Fruit fly (Drosophila melanogaster) whole organism, prepupa: ENCODE data around the gene RpL6.

Experiments used
- Blimp-1 ChIP-seq: fragments of 200-800 bp; sonication (Bioruptor generic); optimal IDR thresholded peaks from 3 replicates; lab custom pipeline; 2017; ENCODE audit warnings: missing biosample characterization, missing genetic modification characterization, mild to moderate bottlenecking, moderate library complexity, missing genetic modification reagents
- CG11294 ChIP-seq: fragments of 200-800 bp; sonication (Bioruptor generic); IDR thresholded peaks from 2 replicates; pipeline ENCODE4 v1.3.6; 2022; ENCODE audit warnings: missing biosample characterization, missing genetic modification characterization
- CG11762 ChIP-seq: fragments of 200-800 bp; sonication (Bioruptor generic); optimal IDR thresholded peaks from 3 replicates; lab custom pipeline; 2016; ENCODE audit warnings: missing biosample characterization, missing genetic modification characterization; ENCODE audit not compliant: insufficient read depth
- CG15336 ChIP-seq: fragments of 200-800 bp; sonication (Bioruptor generic); IDR thresholded peaks from 2 replicates; pipeline ENCODE4 v1.3.6; 2022; ENCODE audit warnings: missing biosample characterization, missing genetic modification characterization
- CG31627 ChIP-seq: fragments of 200-800 bp; sonication (Bioruptor generic); optimal IDR thresholded peaks from 3 replicates; lab custom pipeline; 2016; ENCODE audit warnings: missing biosample characterization, missing genetic modification characterization
- CG34406 ChIP-seq: fragments of 200-800 bp; sonication (Bioruptor generic); optimal IDR thresholded peaks from 3 replicates; lab custom pipeline; 2016; ENCODE audit warnings: missing biosample characterization, missing genetic modification characterization
- CG3919 ChIP-seq: fragments of 200-800 bp; sonication (Bioruptor generic); optimal IDR thresholded peaks from 3 replicates; lab custom pipeline; 2016; ENCODE audit warnings: missing biosample characterization, missing genetic modification characterization
- CG4318 ChIP-seq: fragments of 200-800 bp; sonication (Bioruptor generic); optimal IDR thresholded peaks from 3 replicates; lab custom pipeline; 2017; ENCODE audit warnings: missing biosample characterization, mild to moderate bottlenecking, missing genetic modification characterization
- CG6276 ChIP-seq: fragments of 200-800 bp; sonication (Bioruptor generic); optimal IDR thresholded peaks from 2 replicates; lab custom pipeline; 2017; ENCODE audit warnings: missing biosample characterization, mild to moderate bottlenecking, missing genetic modification characterization
- CG6792 ChIP-seq: fragments of 200-800 bp; sonication (Bioruptor generic); optimal IDR thresholded peaks from 3 replicates; lab custom pipeline; 2016; ENCODE audit warnings: missing biosample characterization, missing genetic modification characterization
- CG6808 ChIP-seq: fragments of 200-800 bp; sonication (Bioruptor generic); optimal IDR thresholded peaks from 3 replicates; lab custom pipeline; 2017; ENCODE audit warnings: missing biosample characterization, missing genetic modification characterization, mild to moderate bottlenecking, moderate library complexity, missing genetic modification reagents
- CG7368 ChIP-seq: fragments of 200-800 bp; sonication (Bioruptor generic); optimal IDR thresholded peaks from 3 replicates; lab custom pipeline; 2016; ENCODE audit warnings: missing biosample characterization, missing genetic modification characterization
- CG8119 ChIP-seq: fragments of 200-800 bp; sonication (Bioruptor generic); IDR thresholded peaks from 3 replicates; pipeline ENCODE4 v1.3.6; 2022; ENCODE audit warnings: missing biosample characterization, missing genetic modification characterization
- CG8319 ChIP-seq: fragments of 200-800 bp; sonication (Bioruptor generic); optimal IDR thresholded peaks from 3 replicates; lab custom pipeline; 2016; ENCODE audit warnings: missing biosample characterization, missing genetic modification characterization
- CG8632 ChIP-seq: fragments of 200-800 bp; sonication (Bioruptor generic); optimal IDR thresholded peaks from 3 replicates; lab custom pipeline; 2016; ENCODE audit warnings: missing biosample characterization, missing genetic modification characterization
- Ets96B ChIP-seq: fragments of 200-800 bp; optimal IDR thresholded peaks from 2 replicates; lab custom pipeline; 2019; ENCODE audit warnings: missing biosample characterization, mild to moderate bottlenecking, missing genetic modification characterization, moderate library complexity
- Gug ChIP-seq: fragments of 200-800 bp; sonication (Bioruptor generic); IDR thresholded peaks from 2 replicates; pipeline ENCODE4 v1.3.6; 2022; ENCODE audit warnings: missing biosample characterization, missing genetic modification characterization
- Hr38 ChIP-seq: sonication (Bioruptor generic); optimal IDR thresholded peaks from 2 replicates; lab custom pipeline; 2016; ENCODE audit warnings: missing biosample characterization, missing genetic modification characterization
- Hr39 ChIP-seq: fragments of 200-800 bp; sonication (Bioruptor generic); optimal IDR thresholded peaks from 2 replicates; lab custom pipeline; 2016; ENCODE audit warnings: missing biosample characterization, missing genetic modification characterization
- Lpt ChIP-seq: fragments of 200-800 bp; sonication (Bioruptor generic); optimal IDR thresholded peaks from 3 replicates; lab custom pipeline; 2016; ENCODE audit warnings: missing biosample characterization, missing genetic modification characterization
- Smox ChIP-seq: fragments of 200-800 bp; sonication (Bioruptor generic); optimal IDR thresholded peaks from 3 replicates; lab custom pipeline; 2016; ENCODE audit warnings: missing biosample characterization, missing genetic modification characterization
- Sox14 ChIP-seq: fragments of 200-800 bp; sonication (Bioruptor generic); optimal IDR thresholded peaks from 3 replicates; lab custom pipeline; 2016; ENCODE audit warnings: missing biosample characterization, missing genetic modification characterization
- achi ChIP-seq: fragments of 200-800 bp; sonication (Bioruptor generic); optimal IDR thresholded peaks from 3 replicates; lab custom pipeline; 2016; ENCODE audit warnings: missing biosample characterization, missing genetic modification characterization
- acj6 ChIP-seq: fragments of 200-800 bp; sonication (Bioruptor generic); optimal IDR thresholded peaks from 3 replicates; lab custom pipeline; 2016; ENCODE audit warnings: missing biosample characterization, missing genetic modification characterization
- eg ChIP-seq: fragments of 200-800 bp; sonication (Bioruptor generic); IDR thresholded peaks from 3 replicates; pipeline ENCODE4 v1.3.6; 2022; ENCODE audit warnings: missing biosample characterization, missing genetic modification characterization
- esn ChIP-seq: fragments of 200-800 bp; sonication (Bioruptor generic); optimal IDR thresholded peaks from 2 replicates; lab custom pipeline; 2016; ENCODE audit warnings: missing biosample characterization, mild to moderate bottlenecking, missing genetic modification characterization, moderate library complexity
- fd59A ChIP-seq: fragments of 200-800 bp; sonication (Bioruptor generic); optimal IDR thresholded peaks from 2 replicates; lab custom pipeline; 2017; ENCODE audit warnings: missing biosample characterization, mild to moderate bottlenecking, missing genetic modification characterization, missing genetic modification reagents
- fd85E ChIP-seq: fragments of 200-800 bp; sonication (Bioruptor generic); optimal IDR thresholded peaks from 3 replicates; lab custom pipeline; 2016; ENCODE audit warnings: missing biosample characterization, missing genetic modification characterization
- fkh ChIP-seq: fragments of 200-800 bp; sonication (Bioruptor generic); optimal IDR thresholded peaks from 3 replicates; lab custom pipeline; 2017; ENCODE audit warnings: missing biosample characterization, mild to moderate bottlenecking, missing genetic modification characterization, moderate library complexity
- lz ChIP-seq: fragments of 200-800 bp; sonication (Bioruptor generic); optimal IDR thresholded peaks from 3 replicates; lab custom pipeline; 2016; ENCODE audit warnings: missing biosample characterization, missing genetic modification characterization
- net ChIP-seq: fragments of 200-800 bp; sonication (Bioruptor generic); optimal IDR thresholded peaks from 3 replicates; lab custom pipeline; 2016; ENCODE audit warnings: missing biosample characterization, missing genetic modification characterization
- salr ChIP-seq, 2 experiments: fragments of 200-800 bp; sonication (Bioruptor generic); optimal IDR thresholded peaks; 3 replicates each; lab custom pipeline; 2016 to 2018; ENCODE audit warnings: missing biosample characterization in 2 of 2, missing genetic modification characterization in 2 of 2, mild to moderate bottlenecking in 1 of 2
- spab ChIP-seq: fragments of 200-800 bp; sonication (Bioruptor generic); optimal IDR thresholded peaks from 2 replicates; lab custom pipeline; 2017; ENCODE audit warnings: missing biosample characterization, mild to moderate bottlenecking, missing genetic modification characterization, missing genetic modification reagents
- svp ChIP-seq: fragments of 200-800 bp; sonication (Bioruptor generic); peaks from one replicate; lab custom pipeline; 2016; ENCODE audit warnings: missing biosample characterization, missing genetic modification characterization
- vri ChIP-seq: fragments of 200-800 bp; sonication (Bioruptor generic); optimal IDR thresholded peaks from 3 replicates; lab custom pipeline; 2016; ENCODE audit warnings: missing biosample characterization, mild to moderate bottlenecking, missing genetic modification characterization

RpL6 gene

dm6 chr3R:31604409-31605116, 8.6 kb upstream of the RpL6 start:
- TF ChIP-seq vri (GFP tag; lab: Kevin White, UChicago) (no peak), fd59A (GFP tag; lab: Kevin White, UChicago) (no peak), svp (GFP tag; lab: Kevin White, UChicago) (peak; percentile 87)

- peak; percentile 88 for TF ChIP-seq fkh (GFP tag; lab: Kevin White, UChicago)
- TF ChIP-seq CG31627 (GFP tag; lab: Kevin White, UChicago) = no peak
Observed at dm6 chr3R:31603655-31604054, 7.7 kb upstream of the RpL6 start.

- TF ChIP-seq spab (GFP tag; lab: Kevin White, UChicago) = no peak
- TF ChIP-seq CG34406 (GFP tag; lab: Kevin White, UChicago) = no peak
- TF ChIP-seq achi (GFP tag; lab: Kevin White, UChicago) = no peak
Observed at dm6 chr3R:31603246-31603645, 7.2 kb upstream of the RpL6 start.

- TF ChIP-seq CG6276 (GFP tag; lab: Kevin White, UChicago) = no peak
- TF ChIP-seq CG31627 (GFP tag; lab: Kevin White, UChicago) = no peak
- TF ChIP-seq Hr39 (GFP tag; lab: Kevin White, UChicago) = no peak
- TF ChIP-seq esn (GFP tag; lab: Kevin White, UChicago) = no peak
- no peak for TF ChIP-seq CG8632 (GFP tag; lab: Kevin White, UChicago)
- TF ChIP-seq CG6792 (GFP tag; lab: Kevin White, UChicago) = no peak
- peak; percentile 16 for TF ChIP-seq fkh (GFP tag; lab: Kevin White, UChicago)
- peak; percentile 94 for TF ChIP-seq vri (GFP tag; lab: Kevin White, UChicago)
- no peak for TF ChIP-seq eg (GFP tag; lab: Robert Waterston, UW)
- peak; percentile 81 for TF ChIP-seq svp (GFP tag; lab: Kevin White, UChicago)
- TF ChIP-seq CG6808 (GFP tag; lab: Kevin White, UChicago) = no peak
- no peak for TF ChIP-seq CG11294 (GFP tag; lab: Robert Waterston, UW)
- TF ChIP-seq Lpt (GFP tag; lab: Kevin White, UChicago) = no peak
Observed at dm6 chr3R:31599538-31600313, 3.7 kb upstream of the RpL6 start.

dm6 chr3R:31597736-31598431, 1.9 kb upstream of the RpL6 start:
- no peak for TF ChIP-seq CG8319 (GFP tag; lab: Kevin White, UChicago)
- no peak for TF ChIP-seq Sox14 (GFP tag; lab: Kevin White, UChicago)
- no peak for TF ChIP-seq Hr38
- TF ChIP-seq CG4318 (GFP tag; lab: Kevin White, UChicago) = no peak
- no peak for TF ChIP-seq CG8119 (GFP tag; lab: Robert Waterston, UW)

dm6 chr3R:31592256-31592879, 3.6 kb downstream of the RpL6 start, which contains the start of gene CG1774:
Gene CG1774, plus strand, starts transcription at chr3R:31592803.
- peak; percentile 50 for TF ChIP-seq acj6 (GFP tag; lab: Kevin White, UChicago)
- peak; percentile 65 for TF ChIP-seq Hr39 (GFP tag; lab: Kevin White, UChicago)
- no peak for TF ChIP-seq net (GFP tag; lab: Kevin White, UChicago)
- no peak for TF ChIP-seq CG3919 (GFP tag; lab: Kevin White, UChicago)
- TF ChIP-seq vri (GFP tag; lab: Kevin White, UChicago) = peak; percentile 87
- TF ChIP-seq fd85E (GFP tag; lab: Kevin White, UChicago) = no peak
- TF ChIP-seq fd59A (GFP tag; lab: Kevin White, UChicago) = no peak
- peak; percentile 71 for TF ChIP-seq lz (GFP tag; lab: Kevin White, UChicago)
- peak; percentile 13 for TF ChIP-seq Ets96B (tag; lab: Kevin White, UChicago)
- TF ChIP-seq Smox (GFP tag; lab: Kevin White, UChicago) = no peak
- peak; percentile 89 for TF ChIP-seq svp (GFP tag; lab: Kevin White, UChicago)
- no peak for TF ChIP-seq Blimp-1 (GFP tag; lab: Kevin White, UChicago)
- TF ChIP-seq CG11762 (GFP tag; lab: Kevin White, UChicago) = peak; percentile 14
- TF ChIP-seq salr (GFP tag; optimal IDR thresholded peaks at IDR 0.05; lab: Kevin White, UChicago) = no peak
- TF ChIP-seq CG15336 (GFP tag; lab: Robert Waterston, UW) = peak; percentile 79
- peak; percentile 70 for TF ChIP-seq CG31627 (GFP tag; lab: Kevin White, UChicago)
- peak; percentile 66 for TF ChIP-seq Gug (GFP tag; lab: Robert Waterston, UW)
- TF ChIP-seq CG6792 (GFP tag; lab: Kevin White, UChicago) = peak; percentile 42
- TF ChIP-seq CG34406 (GFP tag; lab: Kevin White, UChicago) = peak; percentile 28
- TF ChIP-seq CG7368 = no peak
- TF ChIP-seq esn (GFP tag; lab: Kevin White, UChicago) = peak; percentile 64
